Worm (Caenorhabditis elegans): Measurements from ENCODE around the gene fmo-3.
A peak's percentile ranks its signal among the peaks of the same experiment; 100 is the strongest.

The fmo-3 gene

ce11 chrIII:10656069-10656468, 38.4 kb upstream of the fmo-3 start:
- no peak for TF ChIP-seq gmeb-2 (tag; optimal IDR thresholded peaks at IDR 0.05)
- no peak for TF ChIP-seq che-1 (tag; optimal IDR thresholded peaks at IDR 0.05)
- no peak for TF ChIP-seq pha-4 (tag; optimal IDR thresholded peaks at IDR 0.05)
- no peak for TF ChIP-seq pros-1 (tag; optimal IDR thresholded peaks at IDR 0.05)
- no peak for TF ChIP-seq C38D4.7 (GFP tag; optimal IDR thresholded peaks at IDR 0.05)
- TF ChIP-seq ref-2 (tag; optimal IDR thresholded peaks at IDR 0.05): no peak
- TF ChIP-seq fkh-10 (GFP tag; optimal IDR thresholded peaks at IDR 0.05): no peak
- TF ChIP-seq hlh-8 (tag; optimal IDR thresholded peaks at IDR 0.05): no peak
- no peak for TF ChIP-seq zip-5 (tag; optimal IDR thresholded peaks at IDR 0.05)
- TF ChIP-seq ceh-6 (GFP tag; optimal IDR thresholded peaks at IDR 0.05): no peak

- TF ChIP-seq unc-42 (tag; optimal IDR thresholded peaks at IDR 0.05) (peak; percentile 45), ceh-34 (tag; optimal IDR thresholded peaks at IDR 0.05) (no peak)
Measured at ce11 chrIII:10657661-10658060, 36.8 kb upstream of the fmo-3 start.

ce11 chrIII:10658394-10658793, 36.1 kb upstream of the fmo-3 start:
- TF ChIP-seq ref-2 (tag; optimal IDR thresholded peaks at IDR 0.05) (peak; percentile 5), nfya-1 (tag; optimal IDR thresholded peaks at IDR 0.05) (peak; percentile 98), pros-1 (tag; optimal IDR thresholded peaks at IDR 0.05) (no peak)

- no peak for TF ChIP-seq nhr-232 (tag; optimal IDR thresholded peaks at IDR 0.05)
- TF ChIP-seq madf-2 (tag; optimal IDR thresholded peaks at IDR 0.05): no peak
- TF ChIP-seq ceh-34 (tag; optimal IDR thresholded peaks at IDR 0.05): no peak
- TF ChIP-seq unc-42 (tag; optimal IDR thresholded peaks at IDR 0.05): no peak
- no peak for TF ChIP-seq hlh-6 (tag; optimal IDR thresholded peaks at IDR 0.05)
- no peak for TF ChIP-seq zip-5 (tag; optimal IDR thresholded peaks at IDR 0.05)
- TF ChIP-seq dve-1 (tag; optimal IDR thresholded peaks at IDR 0.05): no peak
- TF ChIP-seq ceh-2 (tag; optimal IDR thresholded peaks at IDR 0.05): no peak
- TF ChIP-seq pat-9 (tag; optimal IDR thresholded peaks at IDR 0.05): no peak
- TF ChIP-seq ztf-16 (tag; optimal IDR thresholded peaks at IDR 0.05): no peak
- no peak for TF ChIP-seq ceh-18 (tag; optimal IDR thresholded peaks at IDR 0.05)
- TF ChIP-seq K02D7.2 (tag; optimal IDR thresholded peaks at IDR 0.05): no peak
- TF ChIP-seq hlh-15 (tag; optimal IDR thresholded peaks at IDR 0.05): no peak
- TF ChIP-seq unc-55 (GFP tag; optimal IDR thresholded peaks at IDR 0.05): no peak
- TF ChIP-seq pha-2 (tag; optimal IDR thresholded peaks at IDR 0.05): no peak
- no peak for TF ChIP-seq fkh-10 (GFP tag; optimal IDR thresholded peaks at IDR 0.05)
- TF ChIP-seq pros-1 (tag; optimal IDR thresholded peaks at IDR 0.05): no peak
Measured at ce11 chrIII:10661292-10661691, 33.2 kb upstream of the fmo-3 start.

- TF ChIP-seq K02D7.2 (tag; optimal IDR thresholded peaks at IDR 0.05): no peak
- TF ChIP-seq hlh-13 (GFP tag; optimal IDR thresholded peaks at IDR 0.05): no peak
- no peak for TF ChIP-seq fkh-10 (GFP tag; optimal IDR thresholded peaks at IDR 0.05)
- TF ChIP-seq ceh-18 (tag; optimal IDR thresholded peaks at IDR 0.05): no peak
- no peak for TF ChIP-seq ama-1 (optimal IDR thresholded peaks at IDR 0.05)
- TF ChIP-seq Y22D7AL.16 (tag; optimal IDR thresholded peaks at IDR 0.05): no peak
- TF ChIP-seq ttx-3 (tag; optimal IDR thresholded peaks at IDR 0.05): no peak
- no peak for TF ChIP-seq tbx-2 (tag; optimal IDR thresholded peaks at IDR 0.05)
- no peak for TF ChIP-seq ceh-45 (GFP tag; IDR thresholded peaks at IDR 0.05)
- TF ChIP-seq nhr-232 (tag; optimal IDR thresholded peaks at IDR 0.05): no peak
Measured at ce11 chrIII:10666640-10667039, 27.8 kb upstream of the fmo-3 start.

- TF ChIP-seq sdc-2 (tag; optimal IDR thresholded peaks at IDR 0.05) (no peak), ceh-19 (GFP tag; optimal IDR thresholded peaks at IDR 0.05) (peak; percentile 44), ztf-16 (tag; optimal IDR thresholded peaks at IDR 0.05) (no peak), lin-11 (tag; optimal IDR thresholded peaks at IDR 0.05) (no peak)
Measured at ce11 chrIII:10671894-10672293, 22.6 kb upstream of the fmo-3 start.
